Fruit fly (Drosophila melanogaster) whole organism, embryonic: ENCODE data around the gene CG6901.

Source experiments
- Abd-B ChIP-seq: fragments of 200-800 bp; sonication (Bioruptor generic); optimal IDR thresholded peaks from 2 replicates; lab custom pipeline; 2018; ENCODE audit warnings: missing biosample characterization, mild to moderate bottlenecking, missing genetic modification characterization, moderate library complexity
- CG11093 ChIP-seq: fragments of 200-800 bp; sonication (Bioruptor generic); IDR thresholded peaks from 3 replicates; pipeline ENCODE4 v1.3.6; 2022; ENCODE audit warnings: missing biosample characterization, missing genetic modification characterization
- CG11504 ChIP-seq: fragments of 200-800 bp; sonication (Bioruptor generic); optimal IDR thresholded peaks from 3 replicates; lab custom pipeline; 2019; ENCODE audit warnings: missing biosample characterization, mild to moderate bottlenecking, missing genetic modification characterization, moderate library complexity
- CG12155 ChIP-seq: fragments of 200-800 bp; sonication (Bioruptor generic); optimal IDR thresholded peaks from 3 replicates; lab custom pipeline; 2016; ENCODE audit warnings: missing biosample characterization, missing genetic modification characterization
- CG12659 ChIP-seq: fragments of 200-800 bp; sonication (Bioruptor generic); optimal IDR thresholded peaks from 3 replicates; lab custom pipeline; 2017; ENCODE audit warnings: mild to moderate bottlenecking, missing biosample characterization, missing genetic modification reagents, missing genetic modification characterization
- CG12744 ChIP-seq: fragments of 200-800 bp; sonication (Bioruptor generic); optimal IDR thresholded peaks from 2 replicates; lab custom pipeline; 2016; ENCODE audit warnings: missing biosample characterization, missing genetic modification characterization
- CG12769 ChIP-seq: fragments of 200-800 bp; sonication (Bioruptor generic); optimal IDR thresholded peaks from 2 replicates; lab custom pipeline; 2019; ENCODE audit warnings: missing biosample characterization, mild to moderate bottlenecking, missing genetic modification characterization, moderate library complexity
- CG13775 ChIP-seq: fragments of 200-800 bp; sonication (Bioruptor generic); optimal IDR thresholded peaks from 3 replicates; lab custom pipeline; 2017; ENCODE audit warnings: missing biosample characterization, mild to moderate bottlenecking, missing genetic modification characterization
- CG15479 ChIP-seq: fragments of 200-800 bp; sonication (Bioruptor generic); optimal IDR thresholded peaks from 3 replicates; lab custom pipeline; 2019; ENCODE audit warnings: missing biosample characterization, mild to moderate bottlenecking, missing genetic modification characterization, moderate library complexity
- CG1602 ChIP-seq: fragments of 200-800 bp; sonication (Bioruptor generic); optimal IDR thresholded peaks from 3 replicates; lab custom pipeline; 2016; ENCODE audit warnings: missing biosample characterization, missing genetic modification characterization
- CG18011 ChIP-seq: fragments of 200-800 bp; sonication (Bioruptor generic); optimal IDR thresholded peaks from 2 replicates; lab custom pipeline; 2017; ENCODE audit warnings: missing biosample characterization, missing genetic modification characterization, mild to moderate bottlenecking, moderate library complexity, missing genotype
- CG18599 ChIP-seq: fragments of 200-800 bp; sonication (Bioruptor generic); optimal IDR thresholded peaks from 3 replicates; lab custom pipeline; 2017; ENCODE audit warnings: missing biosample characterization, missing genetic modification characterization, mild to moderate bottlenecking, moderate library complexity, missing genetic modification reagents
- CG2199 ChIP-seq: fragments of 200-800 bp; sonication (Bioruptor generic); IDR thresholded peaks from 3 replicates; pipeline ENCODE4 v1.3.6; 2022; ENCODE audit warnings: missing biosample characterization, missing genetic modification characterization
- CG4617 ChIP-seq: fragments of 200-800 bp; sonication (Bioruptor generic); optimal IDR thresholded peaks from 3 replicates; lab custom pipeline; 2016; ENCODE audit warnings: missing biosample characterization, missing genetic modification characterization, borderline replicate concordance
- CG4707 ChIP-seq: fragments of 200-800 bp; sonication (Bioruptor generic); optimal IDR thresholded peaks from 2 replicates; lab custom pipeline; 2018; ENCODE audit warnings: missing biosample characterization, mild to moderate bottlenecking, missing genetic modification characterization, moderate library complexity
- CG6654 ChIP-seq: fragments of 200-800 bp; sonication (Bioruptor generic); optimal IDR thresholded peaks from 2 replicates; lab custom pipeline; 2017; ENCODE audit warnings: missing biosample characterization, mild to moderate bottlenecking, missing genetic modification characterization
- Doc3 ChIP-seq: fragments of 200-800 bp; sonication (Bioruptor generic); IDR thresholded peaks from 3 replicates; pipeline ENCODE4 v1.3.6; 2022; ENCODE audit warnings: missing biosample characterization, missing genetic modification characterization; ENCODE audit not compliant: partially characterized antibody
- Dref ChIP-seq: fragments of 200-800 bp; sonication (Bioruptor generic); IDR thresholded peaks from 2 replicates; pipeline ENCODE4 v1.3.6; 2022; ENCODE audit warnings: missing biosample characterization, missing genetic modification characterization
- E2f2 ChIP-seq: fragments of 200-800 bp; sonication (Bioruptor generic); IDR thresholded peaks from 2 replicates; pipeline ENCODE4 v1.3.6; 2022; ENCODE audit warnings: missing biosample characterization, missing genetic modification characterization
- H15 ChIP-seq: fragments of 200-800 bp; sonication (Bioruptor generic); IDR thresholded peaks from 3 replicates; pipeline ENCODE4 v1.3.6; 2022; ENCODE audit warnings: missing biosample characterization, missing genetic modification characterization
- Lpt ChIP-seq: fragments of >200 bp; optimal IDR thresholded peaks from 2 replicates; lab custom pipeline; 2018; ENCODE audit warnings: missing biosample characterization, missing genetic modification characterization
- Mad ChIP-seq: fragments of 200-800 bp; sonication (Bioruptor generic); optimal IDR thresholded peaks from 2 replicates; lab custom pipeline; 2016; ENCODE audit warnings: missing biosample characterization, missing genetic modification characterization
- Nf-YA ChIP-seq: fragments of 200-800 bp; sonication (Bioruptor generic); IDR thresholded peaks from 2 replicates; pipeline ENCODE4 v1.3.6; 2022; ENCODE audit warnings: missing biosample characterization, missing genetic modification characterization
- Pdp1 ChIP-seq, 2 experiments: fragments of 200-800 bp; sonication (Bioruptor generic); optimal IDR thresholded peaks; 3 replicates each; lab custom pipeline; 2016; ENCODE audit warnings: missing biosample characterization in 2 of 2, missing genetic modification characterization in 2 of 2, mild to moderate bottlenecking in 1 of 2, moderate library complexity in 1 of 2
- Rx ChIP-seq: fragments of 200-800 bp; sonication (Bioruptor generic); IDR thresholded peaks from 2 replicates; pipeline ENCODE4 v1.3.6; 2022; ENCODE audit warnings: missing biosample characterization, missing genetic modification characterization
- Vsx1 ChIP-seq: fragments of 200-800 bp; sonication (Bioruptor generic); optimal IDR thresholded peaks from 2 replicates; lab custom pipeline; 2017; ENCODE audit warnings: missing biosample characterization, mild to moderate bottlenecking, missing genetic modification characterization, missing genetic modification reagents
- YL-1 ChIP-seq: fragments of 200-800 bp; sonication (Bioruptor generic); optimal IDR thresholded peaks from 3 replicates; lab custom pipeline; 2017; ENCODE audit warnings: missing biosample characterization, mild to moderate bottlenecking, missing genetic modification characterization
- bab2 ChIP-seq: fragments of 200-800 bp; sonication (Bioruptor generic); optimal IDR thresholded peaks from 2 replicates; lab custom pipeline; 2016; ENCODE audit warnings: missing biosample characterization, missing genetic modification characterization
- bowl ChIP-seq: fragments of 200-800 bp; sonication (Bioruptor generic); IDR thresholded peaks from 2 replicates; pipeline ENCODE4 v1.3.6; 2022; ENCODE audit warnings: missing biosample characterization, missing genetic modification characterization
- bsh ChIP-seq, 2 experiments: fragments of 200-800 bp; sonication (Bioruptor generic); optimal IDR thresholded peaks; 2 replicates each; lab custom pipeline; 2017 to 2018; ENCODE audit warnings: mild to moderate bottlenecking in 2 of 2, missing biosample characterization in 2 of 2, missing genetic modification characterization in 2 of 2, moderate library complexity in 1 of 2
- cad ChIP-seq: fragments of >200 bp; optimal IDR thresholded peaks from 2 replicates; lab custom pipeline; 2017; ENCODE audit warnings: missing biosample characterization, missing genetic modification characterization
- cg ChIP-seq: fragments of 200-800 bp; sonication (Bioruptor generic); optimal IDR thresholded peaks from 3 replicates; lab custom pipeline; 2019; ENCODE audit warnings: missing biosample characterization, mild to moderate bottlenecking, missing genetic modification characterization, moderate library complexity
- chinmo ChIP-seq: fragments of 200-800 bp; sonication (Bioruptor generic); IDR thresholded peaks from 4 replicates; pipeline ENCODE4 v1.3.6; 2022; ENCODE audit warnings: missing biosample characterization, missing genetic modification characterization; ENCODE audit not compliant: partially characterized antibody
- ci ChIP-seq: fragments of 200-800 bp; sonication (Bioruptor generic); IDR thresholded peaks from 3 replicates; pipeline ENCODE4 v1.3.6; 2022; ENCODE audit warnings: missing biosample characterization, missing genetic modification characterization
- corto ChIP-seq: fragments of 200-800 bp; sonication (Bioruptor generic); optimal IDR thresholded peaks from 2 replicates; lab custom pipeline; 2016; ENCODE audit warnings: missing biosample characterization, mild to moderate bottlenecking, missing genetic modification characterization, moderate library complexity
- crol ChIP-seq: fragments of 200-800 bp; sonication (Bioruptor generic); IDR thresholded peaks from 2 replicates; pipeline ENCODE4 v1.3.6; 2022; ENCODE audit warnings: missing biosample characterization, missing genetic modification characterization
- cwo ChIP-seq: fragments of 200-800 bp; sonication (Bioruptor generic); optimal IDR thresholded peaks from 3 replicates; lab custom pipeline; 2017; ENCODE audit warnings: missing biosample characterization, missing genetic modification characterization, mild to moderate bottlenecking, moderate library complexity, missing genetic modification reagents
- dan ChIP-seq: fragments of 200-800 bp; sonication (Bioruptor generic); IDR thresholded peaks from 2 replicates; pipeline ENCODE4 v1.3.6; 2022; ENCODE audit warnings: missing biosample characterization, missing genetic modification characterization
- dmrt11E ChIP-seq: fragments of 200-800 bp; sonication (Bioruptor generic); optimal IDR thresholded peaks from 3 replicates; lab custom pipeline; 2018; ENCODE audit warnings: missing biosample characterization, mild to moderate bottlenecking, missing genetic modification characterization, moderate library complexity
- esg ChIP-seq: fragments of 200-800 bp; sonication (Bioruptor generic); conservative IDR thresholded peaks from 2 replicates; pipeline ENCODE4 v1.3.6; 2022; ENCODE audit warnings: missing biosample characterization, missing genetic modification characterization
- grn ChIP-seq: fragments of 200-800 bp; sonication (Bioruptor generic); optimal IDR thresholded peaks from 3 replicates; lab custom pipeline; 2017; ENCODE audit warnings: missing biosample characterization, missing genetic modification characterization
- gt ChIP-seq: fragments of 200-800 bp; sonication (Bioruptor generic); IDR thresholded peaks from 2 replicates; pipeline ENCODE4 v1.3.6; 2022; ENCODE audit warnings: missing biosample characterization, missing genetic modification characterization
- kni ChIP-seq: fragments of 200-800 bp; sonication (Bioruptor generic); optimal IDR thresholded peaks from 3 replicates; lab custom pipeline; 2017; ENCODE audit warnings: mild to moderate bottlenecking, missing biosample characterization, missing genetic modification reagents, missing genetic modification characterization
- nom ChIP-seq: fragments of 200-800 bp; sonication (Bioruptor generic); optimal IDR thresholded peaks from 2 replicates; lab custom pipeline; 2017; ENCODE audit warnings: missing biosample characterization, missing genetic modification characterization, mild to moderate bottlenecking, moderate library complexity, missing genetic modification reagents
- pum ChIP-seq: fragments of 200-800 bp; sonication (Bioruptor generic); optimal IDR thresholded peaks from 2 replicates; lab custom pipeline; 2016; ENCODE audit warnings: missing biosample characterization, missing genetic modification characterization
- ranshi ChIP-seq: fragments of 200-800 bp; sonication (Bioruptor generic); IDR thresholded peaks from 2 replicates; pipeline ENCODE4 v1.3.6; 2022; ENCODE audit warnings: missing biosample characterization, missing genetic modification characterization
- sqz ChIP-seq: fragments of 200-800 bp; sonication (Bioruptor generic); optimal IDR thresholded peaks from 3 replicates; lab custom pipeline; 2018; ENCODE audit warnings: missing biosample characterization, mild to moderate bottlenecking, missing genetic modification characterization
- stwl ChIP-seq: fragments of 200-800 bp; sonication (Bioruptor generic); optimal IDR thresholded peaks from 3 replicates; lab custom pipeline; 2018; ENCODE audit warnings: missing biosample characterization, mild to moderate bottlenecking, missing genetic modification characterization, moderate library complexity
- sug ChIP-seq: fragments of 200-800 bp; optimal IDR thresholded peaks from 2 replicates; lab custom pipeline; 2019; ENCODE audit warnings: missing biosample characterization, mild to moderate bottlenecking, missing genetic modification characterization, moderate library complexity
- toy ChIP-seq: fragments of 200-800 bp; sonication (Bioruptor generic); IDR thresholded peaks from 2 replicates; pipeline ENCODE4 v1.3.6; 2022; ENCODE audit warnings: missing biosample characterization, missing genetic modification characterization
- z ChIP-seq: fragments of 200-800 bp; sonication (Bioruptor generic); IDR thresholded peaks from 3 replicates; pipeline ENCODE4 v1.3.6; 2022; ENCODE audit warnings: missing biosample characterization, missing genetic modification characterization

Gene CG6901

DNA sequence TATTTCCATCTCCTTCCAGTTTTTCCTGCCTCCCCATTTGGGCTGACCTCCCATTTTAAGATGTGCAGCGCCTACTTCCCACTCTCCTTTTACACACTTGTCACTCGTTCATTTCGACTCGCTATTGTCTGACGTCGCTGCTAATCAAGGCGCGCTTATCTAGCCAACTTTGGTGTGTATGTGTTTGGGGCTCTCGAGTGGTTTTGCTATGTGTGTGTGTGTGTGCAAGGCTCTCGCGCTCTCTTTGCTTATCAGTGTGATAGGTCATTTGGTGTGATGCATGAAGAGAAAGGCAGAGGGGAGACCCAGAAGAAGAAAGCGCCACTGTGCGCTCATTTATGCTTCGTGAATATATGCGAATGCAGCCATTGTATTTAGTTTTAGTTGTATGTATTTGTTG is 38.3 kb upstream of the CG6901 start (continued):
- no peak for TF ChIP-seq CG13775 (GFP tag; lab: Kevin White, UChicago)
- TF ChIP-seq crol (GFP tag; lab: Robert Waterston, UW), result peak; percentile 71
- no peak for TF ChIP-seq Lpt (GFP tag; lab: Kevin White, UChicago)
- TF ChIP-seq CG6654 (GFP tag; lab: Kevin White, UChicago), result no peak
- peak; percentile 3 for TF ChIP-seq stwl (tag; lab: Kevin White, UChicago)
- peak; percentile 27 for TF ChIP-seq CG12769 (tag; lab: Kevin White, UChicago)
- no peak for TF ChIP-seq CG12744
- no peak for TF ChIP-seq Mad (GFP tag; lab: Kevin White, UChicago)
- TF ChIP-seq CG1602 (GFP tag; lab: Kevin White, UChicago), result no peak
- peak; percentile 50 for TF ChIP-seq grn (GFP tag; lab: Kevin White, UChicago)
- TF ChIP-seq chinmo, result 0 out of 4 replicates have a peak, but pooled peaks have one; percentile 63
- TF ChIP-seq CG12659 (GFP tag; lab: Kevin White, UChicago), result no peak
- TF ChIP-seq corto (GFP tag; lab: Kevin White, UChicago), result no peak
- TF ChIP-seq pum (GFP tag; lab: Kevin White, UChicago), result no peak
- no peak for TF ChIP-seq gt (GFP tag; lab: Robert Waterston, UW)
- peak; percentile 78 for TF ChIP-seq CG12155 (GFP tag; lab: Kevin White, UChicago)
- TF ChIP-seq CG11093 (GFP tag; lab: Robert Waterston, UW), result no peak
- TF ChIP-seq Vsx1, result peak; percentile 76
- peak; percentile 90 for TF ChIP-seq cg (GFP tag; lab: Kevin White, UChicago)
- TF ChIP-seq bsh (GFP tag; optimal IDR thresholded peaks at IDR 0.05; lab: Kevin White, UChicago), result no peak
- peak; percentile 26 for TF ChIP-seq CG4707 (GFP tag; lab: Kevin White, UChicago)
- peak; percentile 9 for TF ChIP-seq kni (GFP tag; lab: Kevin White, UChicago)
- no peak for TF ChIP-seq CG4617 (GFP tag; lab: Kevin White, UChicago)
- no peak for TF ChIP-seq dmrt11E (tag; lab: Kevin White, UChicago)
- 0 out of 3 replicates have a peak, but pooled peaks have one; percentile 41 for TF ChIP-seq CG2199 (GFP tag; lab: Robert Waterston, UW)
- TF ChIP-seq Nf-YA (GFP tag; lab: Robert Waterston, UW), result 0 out of 2 replicates have a peak, but pooled peaks have one; percentile 29
- TF ChIP-seq esg (GFP tag; lab: Robert Waterston, UW), result no peak
- no peak for TF ChIP-seq nom (GFP tag; lab: Kevin White, UChicago)
- no peak for TF ChIP-seq CG15479
- no peak for TF ChIP-seq Doc3 (GFP tag; lab: Robert Waterston, UW)
- no peak for TF ChIP-seq CG18599 (GFP tag; lab: Kevin White, UChicago)
- TF ChIP-seq Pdp1 (GFP tag; optimal IDR thresholded peaks at IDR 0.05; lab: Kevin White, UChicago), result peak in 1 of 2 experiments; percentile 9
- TF ChIP-seq dan (GFP tag; lab: Robert Waterston, UW), result no peak
- no peak for TF ChIP-seq Rx
- no peak for TF ChIP-seq ranshi (GFP tag; lab: Robert Waterston, UW)
- TF ChIP-seq E2f2 (GFP tag; lab: Robert Waterston, UW), result no peak
- TF ChIP-seq YL-1 (GFP tag; lab: Kevin White, UChicago), result no peak
- no peak for TF ChIP-seq CG11504 (tag; lab: Kevin White, UChicago)
- no peak for TF ChIP-seq sqz (GFP tag; lab: Kevin White, UChicago)
- TF ChIP-seq cad (GFP tag; lab: Kevin White, UChicago), result no peak
- peak; percentile 95 for TF ChIP-seq z (GFP tag; lab: Robert Waterston, UW)
- no peak for TF ChIP-seq cwo (GFP tag; lab: Kevin White, UChicago)
- TF ChIP-seq toy (GFP tag; lab: Robert Waterston, UW), result no peak
- peak; percentile 52; the same call in 2 of the 3 replicates for TF ChIP-seq ci (GFP tag; lab: Robert Waterston, UW)
- no peak for TF ChIP-seq bab2 (GFP tag; lab: Kevin White, UChicago)
- TF ChIP-seq Dref (GFP tag; lab: Robert Waterston, UW), result no peak
- TF ChIP-seq Abd-B (GFP tag; lab: Kevin White, UChicago), result no peak
- no peak for TF ChIP-seq bowl
- no peak for TF ChIP-seq H15 (GFP tag; lab: Robert Waterston, UW)
- peak; percentile 40 for TF ChIP-seq sug (tag; lab: Kevin White, UChicago)
- no peak for TF ChIP-seq CG18011
